Fruit fly (Drosophila melanogaster) whole organism, embryonic: ENCODE data around the gene mRpS10.
A peak's percentile ranks its signal among the peaks of the same experiment; 100 is the strongest.

Source experiments
- ATbp ChIP-seq: fragments of 200-800 bp; sonication (Bioruptor generic); optimal IDR thresholded peaks from 2 replicates; lab custom pipeline; 2017; ENCODE audit warnings: missing biosample characterization, mild to moderate bottlenecking, missing genetic modification characterization, missing genetic modification reagents
- Blimp-1 ChIP-seq: fragments of 200-800 bp; sonication (Bioruptor generic); optimal IDR thresholded peaks from 3 replicates; lab custom pipeline; 2018; ENCODE audit warnings: missing biosample characterization, missing genetic modification characterization, mild to moderate bottlenecking, moderate library complexity, missing genetic modification reagents
- CG10147 ChIP-seq: fragments of 200-800 bp; sonication (Bioruptor generic); optimal IDR thresholded peaks from 2 replicates; lab custom pipeline; 2019; ENCODE audit warnings: missing biosample characterization, mild to moderate bottlenecking, missing genetic modification characterization, moderate library complexity
- CG10267 ChIP-seq: fragments of 200-800 bp; sonication (Bioruptor generic); optimal IDR thresholded peaks from 2 replicates; lab custom pipeline; 2018; ENCODE audit warnings: missing biosample characterization, mild to moderate bottlenecking, missing genetic modification characterization, moderate library complexity
- CG10274 ChIP-seq: fragments of 200-800 bp; sonication (Bioruptor generic); optimal IDR thresholded peaks from 3 replicates; lab custom pipeline; 2017; ENCODE audit warnings: missing biosample characterization, mild to moderate bottlenecking, missing genetic modification characterization
- CG10321 ChIP-seq: fragments of 200-800 bp; sonication (Bioruptor generic); IDR thresholded peaks from 2 replicates; pipeline ENCODE4 v1.3.6; 2022; ENCODE audit warnings: missing biosample characterization, missing genetic modification characterization
- CG10366 ChIP-seq: fragments of 200-800 bp; sonication (Bioruptor generic); IDR thresholded peaks from 2 replicates; pipeline ENCODE4 v1.3.6; 2022; ENCODE audit warnings: missing biosample characterization, missing genetic modification characterization
- CG10565 ChIP-seq: fragments of 200-800 bp; sonication (Bioruptor generic); optimal IDR thresholded peaks from 3 replicates; lab custom pipeline; 2016; ENCODE audit warnings: missing biosample characterization, mild to moderate bottlenecking, missing genetic modification characterization
- CG11085 ChIP-seq: fragments of 200-800 bp; sonication (Bioruptor generic); IDR thresholded peaks from 2 replicates; pipeline ENCODE4 v1.3.6; 2022; ENCODE audit warnings: missing biosample characterization, missing genetic modification characterization
- CG11093 ChIP-seq: fragments of 200-800 bp; sonication (Bioruptor generic); IDR thresholded peaks from 3 replicates; pipeline ENCODE4 v1.3.6; 2022; ENCODE audit warnings: missing biosample characterization, missing genetic modification characterization
- CG11723 ChIP-seq: fragments of 200-800 bp; sonication (Bioruptor generic); optimal IDR thresholded peaks from 2 replicates; lab custom pipeline; 2017; ENCODE audit warnings: missing biosample characterization, mild to moderate bottlenecking, missing genetic modification characterization
- CG12299 ChIP-seq: fragments of 200-800 bp; sonication (Bioruptor generic); optimal IDR thresholded peaks from 2 replicates; lab custom pipeline; 2018; ENCODE audit warnings: missing biosample characterization, mild to moderate bottlenecking, missing genetic modification characterization
- CG15073 ChIP-seq: fragments of 200-800 bp; sonication (Bioruptor generic); optimal IDR thresholded peaks from 2 replicates; lab custom pipeline; 2016; ENCODE audit warnings: missing biosample characterization, missing genetic modification characterization
- CG2129 ChIP-seq: fragments of 200-800 bp; sonication (Bioruptor generic); IDR thresholded peaks from 2 replicates; pipeline ENCODE4 v1.3.6; 2022; ENCODE audit warnings: missing biosample characterization, missing genetic modification characterization; ENCODE audit not compliant: partially characterized antibody
- CG2202 ChIP-seq: fragments of 200-800 bp; sonication (Bioruptor generic); optimal IDR thresholded peaks from 2 replicates; lab custom pipeline; 2018; ENCODE audit warnings: missing biosample characterization, mild to moderate bottlenecking, missing genetic modification characterization
- CG31224 ChIP-seq: fragments of 200-800 bp; sonication (Bioruptor generic); IDR thresholded peaks from 2 replicates; pipeline ENCODE4 v1.3.6; 2022; ENCODE audit warnings: missing biosample characterization, missing genetic modification characterization
- CG34376 ChIP-seq: fragments of 200-800 bp; sonication (Bioruptor generic); optimal IDR thresholded peaks from 2 replicates; lab custom pipeline; 2018; ENCODE audit warnings: missing biosample characterization, mild to moderate bottlenecking, missing genetic modification characterization
- CG3726 ChIP-seq: fragments of 200-800 bp; sonication (Bioruptor generic); IDR thresholded peaks from 3 replicates; pipeline ENCODE4, ENCODE4 v1.3.6; 2022; ENCODE audit warnings: missing biosample characterization, missing genetic modification characterization
- CG3995 ChIP-seq: fragments of 200-800 bp; sonication (Bioruptor generic); optimal IDR thresholded peaks from 3 replicates; lab custom pipeline; 2016; ENCODE audit warnings: missing biosample characterization, missing genetic modification characterization
- CG5245 ChIP-seq: fragments of 200-800 bp; sonication (Bioruptor generic); optimal IDR thresholded peaks from 3 replicates; lab custom pipeline; 2016; ENCODE audit warnings: missing biosample characterization, missing genetic modification characterization
- CG6175 ChIP-seq: fragments of 200-800 bp; sonication (Bioruptor generic); IDR thresholded peaks from 3 replicates; pipeline ENCODE4 v1.3.6; 2022; ENCODE audit warnings: missing biosample characterization, missing genetic modification characterization
- CG6254 ChIP-seq: fragments of 200-800 bp; sonication (Bioruptor generic); optimal IDR thresholded peaks from 3 replicates; lab custom pipeline; 2017; ENCODE audit warnings: mild to moderate bottlenecking, missing biosample characterization, missing genetic modification reagents, missing genetic modification characterization
- CG7357 ChIP-seq: fragments of 200-800 bp; sonication (Bioruptor generic); IDR thresholded peaks from 3 replicates; pipeline ENCODE4 v1.3.6; 2022; ENCODE audit warnings: missing biosample characterization, missing genetic modification characterization
- CG7556 ChIP-seq: fragments of 200-800 bp; sonication (Bioruptor generic); optimal IDR thresholded peaks from 2 replicates; lab custom pipeline; 2017; ENCODE audit warnings: missing biosample characterization, mild to moderate bottlenecking, missing genetic modification characterization
- CG7786 ChIP-seq: fragments of 200-800 bp; sonication (Bioruptor generic); optimal IDR thresholded peaks from 2 replicates; lab custom pipeline; 2016; ENCODE audit warnings: missing biosample characterization, missing genetic modification characterization
- CG8765 ChIP-seq: fragments of 200-800 bp; sonication (Bioruptor generic); IDR thresholded peaks from 2 replicates; pipeline ENCODE4 v1.3.6; 2022; ENCODE audit warnings: missing biosample characterization, missing genetic modification characterization
- CG9876 ChIP-seq: fragments of 200-800 bp; sonication (Bioruptor generic); optimal IDR thresholded peaks from 2 replicates; lab custom pipeline; 2016; ENCODE audit warnings: missing biosample characterization, missing genetic modification characterization
- CTCF ChIP-seq: fragments of 200-800 bp; sonication (Bioruptor generic); optimal IDR thresholded peaks from 2 replicates; lab custom pipeline; 2017; ENCODE audit warnings: missing biosample characterization, mild to moderate bottlenecking, missing genetic modification characterization, moderate library complexity
- CrebB ChIP-seq: fragments of 200-800 bp; sonication (Bioruptor generic); optimal IDR thresholded peaks from 3 replicates; lab custom pipeline; 2018; ENCODE audit warnings: missing biosample characterization, mild to moderate bottlenecking, missing genetic modification characterization
- HHEX ChIP-seq: fragments of 200-800 bp; sonication (Bioruptor generic); optimal IDR thresholded peaks from 3 replicates; lab custom pipeline; 2017; ENCODE audit warnings: missing biosample characterization, mild to moderate bottlenecking, missing genetic modification characterization, missing genetic modification reagents
- Hr3 ChIP-seq: fragments of 200-800 bp; sonication (Bioruptor generic); optimal IDR thresholded peaks from 3 replicates; lab custom pipeline; 2016; ENCODE audit warnings: missing biosample characterization, missing genetic modification characterization
- Hr51 ChIP-seq, 2 experiments: fragments of 200-800 bp; sonication (Bioruptor generic); optimal IDR thresholded peaks; 2 replicates in 1 of 2; 3 replicates in 1 of 2; lab custom pipeline; 2016 to 2018; ENCODE audit warnings: missing biosample characterization in 2 of 2, missing genetic modification characterization in 2 of 2, mild to moderate bottlenecking in 1 of 2, moderate library complexity in 1 of 2
- Lpt ChIP-seq: fragments of >200 bp; optimal IDR thresholded peaks from 2 replicates; lab custom pipeline; 2018; ENCODE audit warnings: missing biosample characterization, missing genetic modification characterization
- Meics ChIP-seq: fragments of 200-800 bp; sonication (Bioruptor generic); optimal IDR thresholded peaks from 2 replicates; lab custom pipeline; 2017; ENCODE audit warnings: missing biosample characterization, mild to moderate bottlenecking, missing genetic modification characterization
- Sry-δ ChIP-seq: fragments of 200-800 bp; sonication (Bioruptor generic); optimal IDR thresholded peaks from 2 replicates; lab custom pipeline; 2016; ENCODE audit warnings: missing biosample characterization, missing genetic modification characterization
- ab ChIP-seq: fragments of 200-800 bp; sonication (Bioruptor generic); optimal IDR thresholded peaks from 2 replicates; lab custom pipeline; 2016; ENCODE audit warnings: missing biosample characterization, missing genetic modification characterization
- amos ChIP-seq: fragments of 200-800 bp; sonication (Bioruptor generic); IDR thresholded peaks from 2 replicates; pipeline ENCODE4 v1.3.6; 2022; ENCODE audit warnings: missing biosample characterization, missing genetic modification characterization; ENCODE audit not compliant: partially characterized antibody
- ato ChIP-seq: fragments of 200-800 bp; sonication (Bioruptor generic); IDR thresholded peaks from 2 replicates; pipeline ENCODE4 v1.3.6; 2022; ENCODE audit warnings: missing biosample characterization, missing genetic modification characterization; ENCODE audit not compliant: partially characterized antibody
- br ChIP-seq: fragments of >200 bp; optimal IDR thresholded peaks from 2 replicates; lab custom pipeline; 2017
- caup ChIP-seq: fragments of 200-800 bp; sonication (Bioruptor generic); optimal IDR thresholded peaks from 3 replicates; lab custom pipeline; 2017; ENCODE audit warnings: missing biosample characterization, mild to moderate bottlenecking, missing genetic modification characterization, moderate library complexity; ENCODE audit not compliant: severe bottlenecking
- chinmo ChIP-seq: fragments of 200-800 bp; sonication (Bioruptor generic); IDR thresholded peaks from 4 replicates; pipeline ENCODE4 v1.3.6; 2022; ENCODE audit warnings: missing biosample characterization, missing genetic modification characterization; ENCODE audit not compliant: partially characterized antibody
- en ChIP-seq: fragments of 200-800 bp; sonication (Bioruptor generic); optimal IDR thresholded peaks from 2 replicates; lab custom pipeline; 2016; ENCODE audit warnings: missing biosample characterization, missing genetic modification characterization
- nom ChIP-seq: fragments of 200-800 bp; sonication (Bioruptor generic); optimal IDR thresholded peaks from 2 replicates; lab custom pipeline; 2017; ENCODE audit warnings: missing biosample characterization, missing genetic modification characterization, mild to moderate bottlenecking, moderate library complexity, missing genetic modification reagents
- sens-2 ChIP-seq: fragments of 200-800 bp; sonication (Bioruptor generic); IDR thresholded peaks from 2 replicates; pipeline ENCODE4 v1.3.6; 2022; ENCODE audit warnings: missing biosample characterization, missing genetic modification characterization
- shn ChIP-seq: fragments of 200-800 bp; sonication (Bioruptor generic); optimal IDR thresholded peaks from 3 replicates; lab custom pipeline; 2016; ENCODE audit warnings: missing biosample characterization, missing genetic modification characterization
- tna ChIP-seq: fragments of 200-800 bp; sonication (Bioruptor generic); IDR thresholded peaks from 2 replicates; pipeline ENCODE4 v1.3.6; 2022; ENCODE audit warnings: missing biosample characterization, missing genetic modification characterization; ENCODE audit not compliant: partially characterized antibody
- trem ChIP-seq: fragments of 200-800 bp; optimal IDR thresholded peaks from 3 replicates; lab custom pipeline; 2019; ENCODE audit warnings: missing biosample characterization, mild to moderate bottlenecking, missing genetic modification characterization, moderate library complexity
- usp ChIP-seq: fragments of >200 bp; optimal IDR thresholded peaks from 2 replicates; lab custom pipeline; 2017; ENCODE audit warnings: missing biosample characterization, missing genetic modification characterization
- zf30C ChIP-seq: fragments of 200-800 bp; sonication (Bioruptor generic); optimal IDR thresholded peaks from 3 replicates; lab custom pipeline; 2018; ENCODE audit warnings: missing biosample characterization, mild to moderate bottlenecking, missing genetic modification characterization

The mRpS10 gene

dm6 chr3R:15263946-15264345 is 34.5 kb downstream of the mRpS10 start (continued):
- TF ChIP-seq CG3995 (GFP tag; lab: Kevin White, UChicago), result no peak

dm6 chr3R:15265406-15266040 is 36.1 kb downstream of the mRpS10 start, which contains the start of gene ATPsynO:
Gene ATPsynO (plus strand): TSS chr3R:15265591.
- peak; percentile 59; the same call in 1 of the 4 replicates for TF ChIP-seq chinmo (GFP tag; lab: Robert Waterston, UW)
- TF ChIP-seq ato, result no peak
- no peak for TF ChIP-seq CG9876 (GFP tag; lab: Kevin White, UChicago)
- TF ChIP-seq sens-2 (GFP tag; lab: Robert Waterston, UW), result peak; percentile 71
- no peak for TF ChIP-seq nom
- TF ChIP-seq Blimp-1 (GFP tag; lab: Kevin White, UChicago), result no peak
- no peak for TF ChIP-seq CG6175
- no peak for TF ChIP-seq CG11085 (GFP tag; lab: Robert Waterston, UW)
- TF ChIP-seq CG7357 (GFP tag; lab: Robert Waterston, UW), result no peak
- TF ChIP-seq CG10565, result no peak
- peak; percentile 2 for TF ChIP-seq CG34376 (GFP tag; lab: Kevin White, UChicago)
- no peak for TF ChIP-seq ab (GFP tag; lab: Kevin White, UChicago)
- no peak for TF ChIP-seq CG3995 (GFP tag; lab: Kevin White, UChicago)
- no peak for TF ChIP-seq usp (GFP tag; lab: Kevin White, UChicago)
- TF ChIP-seq en (GFP tag; lab: Kevin White, UChicago), result no peak
- peak; percentile 14 for TF ChIP-seq CG2202
- no peak for TF ChIP-seq zf30C (GFP tag; lab: Kevin White, UChicago)
- TF ChIP-seq Hr51 (GFP tag; optimal IDR thresholded peaks at IDR 0.05; lab: Kevin White, UChicago), result no peak
- TF ChIP-seq caup (GFP tag; lab: Kevin White, UChicago), result peak; percentile 23
- no peak for TF ChIP-seq Lpt (GFP tag; lab: Kevin White, UChicago)
- TF ChIP-seq CG31224 (GFP tag; lab: Robert Waterston, UW), result no peak
- TF ChIP-seq CG8765, result no peak
- no peak for TF ChIP-seq br (lab: Kevin White, UChicago)
- TF ChIP-seq ATbp (GFP tag; lab: Kevin White, UChicago), result no peak
- TF ChIP-seq Meics (GFP tag; lab: Kevin White, UChicago), result no peak
- no peak for TF ChIP-seq CG12299
- no peak for TF ChIP-seq CTCF (GFP tag; lab: Kevin White, UChicago)
- no peak for TF ChIP-seq CG7556 (GFP tag; lab: Kevin White, UChicago)
- no peak for TF ChIP-seq CG3726 (GFP tag; lab: Robert Waterston, UW)
- TF ChIP-seq CG10147, result no peak
- TF ChIP-seq CG10366 (GFP tag; lab: Robert Waterston, UW), result no peak
- TF ChIP-seq CG10267, result peak; percentile 75
- TF ChIP-seq Sry-δ (GFP tag; lab: Kevin White, UChicago), result peak; percentile 64
- no peak for TF ChIP-seq shn (GFP tag; lab: Kevin White, UChicago)
- no peak for TF ChIP-seq CG6254 (GFP tag; lab: Kevin White, UChicago)
- no peak for TF ChIP-seq CG10274 (GFP tag; lab: Kevin White, UChicago)
- TF ChIP-seq CG15073 (GFP tag; lab: Kevin White, UChicago), result no peak
- no peak for TF ChIP-seq Hr3 (GFP tag; lab: Kevin White, UChicago)
- no peak for TF ChIP-seq HHEX (GFP tag; lab: Kevin White, UChicago)
- no peak for TF ChIP-seq CG11093 (GFP tag; lab: Robert Waterston, UW)
- TF ChIP-seq CG7786, result no peak
- no peak for TF ChIP-seq CG5245 (GFP tag; lab: Kevin White, UChicago)
- TF ChIP-seq CG2129, result no peak
- no peak for TF ChIP-seq tna (GFP tag; lab: Robert Waterston, UW)
- TF ChIP-seq amos (GFP tag; lab: Robert Waterston, UW), result peak; percentile 7; the same call in 1 of the 2 replicates
- TF ChIP-seq trem (tag; lab: Kevin White, UChicago), result peak; percentile 69
- no peak for TF ChIP-seq CG10321 (GFP tag; lab: Robert Waterston, UW)
- TF ChIP-seq CrebB, result peak; percentile 11
- no peak for TF ChIP-seq CG11723 (GFP tag; lab: Kevin White, UChicago)
